Worm (Caenorhabditis elegans): ENCODE measurements around the gene srh-32.

- TF ChIP-seq blmp-1 (tag; optimal IDR thresholded peaks at IDR 0.05) (no peak), snpc-4 (tag; optimal IDR thresholded peaks at IDR 0.05) (no peak), pax-3 (tag; optimal IDR thresholded peaks at IDR 0.05) (no peak), ces-1 (GFP tag; optimal IDR thresholded peaks at IDR 0.05) (no peak), nhr-28 (tag; optimal IDR thresholded peaks at IDR 0.05) (no peak), elt-3 (tag; optimal IDR thresholded peaks at IDR 0.05) (no peak), ama-1 (optimal IDR thresholded peaks at IDR 0.05) (no peak), fkh-8 (tag; optimal IDR thresholded peaks at IDR 0.05) (no peak), pqm-1 (tag; optimal IDR thresholded peaks at IDR 0.05) (no peak)
Measured at ce11 chrV:17668531-17668930, 32.5 kb upstream of the srh-32 start, which contains the start of gene str-89.

All from whole organism, L1 larva.